Fruit fly (Drosophila melanogaster) S2 (cell line): Measurements from ENCODE around the gene Ac76E.

Source experiments
- CG8478 ChIP-seq: fragments of >200 bp; optimal IDR thresholded peaks from 2 replicates; lab custom pipeline; 2018
- CTCF ChIP-seq, 2 experiments: fragments of >200 bp; optimal IDR thresholded peaks; 2 replicates each; lab custom pipeline; 2018

dm6 chr3L:19979592-19979991, 40.5 kb downstream of the Ac76E start, which contains the start of gene CG14182:
- TF ChIP-seq CTCF (optimal IDR thresholded peaks at IDR 0.05; lab: Kevin White, UChicago) (no peak), CG8478 (lab: Kevin White, UChicago) (no peak)
